Fruit fly (Drosophila melanogaster) S2 (cell line): ENCODE results near the gene CG6791.
A peak's percentile ranks its signal among the peaks of the same experiment; 100 is the strongest.

Source experiments
- CG8478 ChIP-seq: fragments of >200 bp; optimal IDR thresholded peaks from 2 replicates; lab custom pipeline; 2018
- CTCF ChIP-seq, 2 experiments: fragments of >200 bp; optimal IDR thresholded peaks; 2 replicates each; lab custom pipeline; 2018

DNA sequence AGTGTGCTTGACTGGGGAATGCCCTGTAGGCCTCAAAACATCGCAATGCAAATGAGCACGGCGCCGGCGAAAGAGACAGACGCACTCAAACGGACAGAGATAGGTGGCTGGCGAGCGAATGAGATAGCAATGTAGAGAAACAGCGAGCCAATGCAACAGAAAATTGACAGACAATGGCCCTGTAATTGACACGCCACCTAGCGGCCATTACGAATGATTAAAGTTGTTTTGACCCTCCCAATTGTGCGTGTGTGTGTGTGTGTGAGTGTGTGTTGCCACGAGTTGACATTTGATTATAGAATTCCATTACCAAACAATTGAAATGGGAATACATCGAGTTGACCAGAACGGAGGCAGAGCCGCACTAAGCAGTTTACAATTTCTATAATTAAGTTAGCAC is 45.8 kb downstream of the CG6791 start:
- peak; percentile 72 to 79 for TF ChIP-seq CTCF (optimal IDR thresholded peaks at IDR 0.05; lab: Kevin White, UChicago)
- TF ChIP-seq CG8478 (lab: Kevin White, UChicago), result no peak
